In the genomic region with DNA sequence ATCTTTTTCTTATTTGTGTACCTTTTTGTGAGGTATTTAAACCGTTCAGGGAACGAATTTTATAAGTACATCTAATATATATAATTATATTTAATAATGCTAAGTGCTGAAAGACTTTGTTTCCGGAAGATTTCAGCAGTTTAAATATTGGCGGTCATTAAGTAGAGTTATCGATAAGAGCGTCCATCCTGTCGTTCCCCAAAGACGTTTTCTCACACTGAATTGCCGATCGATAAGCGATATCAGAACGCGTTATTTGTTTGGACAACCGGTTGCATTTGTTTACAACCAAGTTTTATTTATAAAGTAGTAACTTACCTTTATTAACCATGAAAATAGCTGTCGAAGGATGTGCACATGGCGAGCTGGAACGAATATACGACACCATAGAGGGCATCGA, we compare ENCODE assay signal across 1 fruit fly cellular context.
TF ChIP-seq lines count a peak whose summit lies in the region.

TSS of gene ldbr (plus strand) at position 238 of the 400 bp plus-strand sequence.

TF ChIP-seq in whole organism, embryonic, 481 proteins besides CTCF, POLR2A, EP300 and RAD21 (continued from another document):
- TF ChIP-seq CG13624 (GFP tag; optimal IDR thresholded peaks at IDR 0.05; lab: Kevin White, UChicago) (no peak), ems (GFP tag; optimal IDR thresholded peaks at IDR 0.05; lab: Kevin White, UChicago) (no peak), Sry-β (GFP tag; optimal IDR thresholded peaks at IDR 0.05; lab: Kevin White, UChicago) (no peak), CG10366 (GFP tag; IDR thresholded peaks at IDR 0.05; lab: Robert Waterston, UW) (no peak), CG17186 (GFP tag; optimal IDR thresholded peaks at IDR 0.05; lab: Kevin White, UChicago) (peak; percentile 6), amos (GFP tag; IDR thresholded peaks at IDR 0.05; lab: Robert Waterston, UW; ENCODE audit: partially characterized antibody) (peak; percentile 50; the same call in 1 of the 2 replicates), sug (tag; optimal IDR thresholded peaks at IDR 0.05; lab: Kevin White, UChicago) (peak; percentile 34), E2f1 (GFP tag; IDR thresholded peaks at IDR 0.05; lab: Robert Waterston, UW) (no peak), danr (GFP tag; IDR thresholded peaks at IDR 0.05; lab: Robert Waterston, UW) (no peak), CG3838 (GFP tag; optimal IDR thresholded peaks at IDR 0.05; lab: Kevin White, UChicago) (no peak), CG11398 (GFP tag; optimal IDR thresholded peaks at IDR 0.05; lab: Kevin White, UChicago) (no peak), CG13894 (tag; optimal IDR thresholded peaks at IDR 0.05; lab: Kevin White, UChicago) (no peak), Camta (GFP tag; optimal IDR thresholded peaks at IDR 0.05; lab: Kevin White, UChicago) (no peak), bsh (GFP tag; optimal IDR thresholded peaks at IDR 0.05; lab: Kevin White, UChicago) (no peak), Dll (GFP tag; IDR thresholded peaks at IDR 0.05; lab: Robert Waterston, UW; ENCODE audit: partially characterized antibody) (peak; percentile 61; the same call in 3 of the 4 replicates), sob (GFP tag; IDR thresholded peaks at IDR 0.05; lab: Robert Waterston, UW) (peak; percentile 8; the same call in 1 of the 2 replicates), Ets97D (GFP tag; optimal IDR thresholded peaks at IDR 0.05; lab: Kevin White, UChicago) (peak; percentile 69), CG6254 (GFP tag; optimal IDR thresholded peaks at IDR 0.05; lab: Kevin White, UChicago) (no peak), cad (GFP tag; optimal IDR thresholded peaks at IDR 0.05; lab: Kevin White, UChicago) (no peak), tap (tag; optimal IDR thresholded peaks at IDR 0.05; lab: Kevin White, UChicago) (no peak), peb (GFP tag; IDR thresholded peaks at IDR 0.05; lab: Robert Waterston, UW) (no peak), toy (GFP tag; IDR thresholded peaks at IDR 0.05; lab: Robert Waterston, UW) (no peak), CG13296 (GFP tag; optimal IDR thresholded peaks at IDR 0.05; lab: Kevin White, UChicago) (peak; percentile 14), fu2 (GFP tag; optimal IDR thresholded peaks at IDR 0.05; lab: Kevin White, UChicago) (no peak), CG12659 (GFP tag; optimal IDR thresholded peaks at IDR 0.05; lab: Kevin White, UChicago) (peak; percentile 40), CkIIα-i1 (GFP tag; IDR thresholded peaks at IDR 0.05; lab: Robert Waterston, UW) (no peak), Xbp1 (GFP tag; optimal IDR thresholded peaks at IDR 0.05; lab: Kevin White, UChicago) (no peak), run (tag; optimal IDR thresholded peaks at IDR 0.05; lab: Kevin White, UChicago) (no peak), btn (GFP tag; optimal IDR thresholded peaks at IDR 0.05; lab: Kevin White, UChicago) (no peak), CG11696 (GFP tag; IDR thresholded peaks at IDR 0.05; lab: Robert Waterston, UW) (no peak), CG15514 (GFP tag; optimal IDR thresholded peaks at IDR 0.05; lab: Kevin White, UChicago) (peak; percentile 45), CG12744 (GFP tag; optimal IDR thresholded peaks at IDR 0.05; lab: Kevin White, UChicago) (no peak), CG9727 (GFP tag; optimal IDR thresholded peaks at IDR 0.05; lab: Kevin White, UChicago) (no peak), sim (GFP tag; IDR thresholded peaks at IDR 0.05; lab: Robert Waterston, UW) (no peak), Kr (GFP tag; optimal IDR thresholded peaks at IDR 0.05; lab: Kevin White, UChicago) (no peak), Vsx1 (GFP tag; optimal IDR thresholded peaks at IDR 0.05; lab: Kevin White, UChicago) (no peak), CG14710 (tag; optimal IDR thresholded peaks at IDR 0.05; lab: Kevin White, UChicago) (peak; percentile 36), Sox100B (GFP tag; optimal IDR thresholded peaks at IDR 0.05; lab: Kevin White, UChicago) (no peak), ftz-f1 (GFP tag; optimal IDR thresholded peaks at IDR 0.05; lab: Kevin White, UChicago) (no peak), CG7271 (tag; optimal IDR thresholded peaks at IDR 0.05; lab: Kevin White, UChicago) (no peak), nmo (GFP tag; optimal IDR thresholded peaks at IDR 0.05; lab: Kevin White, UChicago) (no peak), CG7987 (GFP tag; optimal IDR thresholded peaks at IDR 0.05; lab: Kevin White, UChicago) (peak; percentile 31), trem (tag; optimal IDR thresholded peaks at IDR 0.05; lab: Kevin White, UChicago) (peak; percentile 49), exex (tag; optimal IDR thresholded peaks at IDR 0.05; lab: Kevin White, UChicago) (no peak), BEAF-32 (GFP tag; optimal IDR thresholded peaks at IDR 0.05; lab: Kevin White, UChicago) (peak; percentile 38), gro (GFP tag; optimal IDR thresholded peaks at IDR 0.05; lab: Kevin White, UChicago) (no peak), gfzf (GFP tag; optimal IDR thresholded peaks at IDR 0.05; lab: Kevin White, UChicago) (peak; percentile 40), CG8388 (GFP tag; optimal IDR thresholded peaks at IDR 0.05; lab: Kevin White, UChicago) (no peak), CG7786 (GFP tag; optimal IDR thresholded peaks at IDR 0.05; lab: Kevin White, UChicago) (no peak), Usf (GFP tag; optimal IDR thresholded peaks at IDR 0.05; lab: Kevin White, UChicago) (no peak), CG4707 (GFP tag; optimal IDR thresholded peaks at IDR 0.05; lab: Kevin White, UChicago) (no peak), CG17328 (GFP tag; IDR thresholded peaks at IDR 0.05; lab: Robert Waterston, UW) (no peak), jing (GFP tag; optimal IDR thresholded peaks at IDR 0.05; lab: Kevin White, UChicago) (no peak), ase (GFP tag; IDR thresholded peaks at IDR 0.05; lab: Robert Waterston, UW) (no peak), crc (GFP tag; optimal IDR thresholded peaks at IDR 0.05; lab: Kevin White, UChicago) (no peak), B-H2 (GFP tag; optimal IDR thresholded peaks at IDR 0.05; lab: Kevin White, UChicago) (peak; percentile 64), sisA (GFP tag; IDR thresholded peaks at IDR 0.05; lab: Robert Waterston, UW) (no peak), CG1233 (GFP tag; optimal IDR thresholded peaks at IDR 0.05; lab: Kevin White, UChicago) (no peak), CG7357 (GFP tag; IDR thresholded peaks at IDR 0.05; lab: Robert Waterston, UW) (no peak), bbx (GFP tag; IDR thresholded peaks at IDR 0.05; lab: Robert Waterston, UW; ENCODE audit: partially characterized antibody) (peak; percentile 65; the same call in 1 of the 2 replicates), CHES-1-like (GFP tag; optimal IDR thresholded peaks at IDR 0.05; lab: Kevin White, UChicago) (no peak), TFAM (GFP tag; optimal IDR thresholded peaks at IDR 0.05; lab: Kevin White, UChicago) (no peak), unc-4 (GFP tag; IDR thresholded peaks at IDR 0.05; lab: Robert Waterston, UW; ENCODE audit: partially characterized antibody) (peak; percentile 50; the same call in 1 of the 2 replicates), fd102C (GFP tag; optimal IDR thresholded peaks at IDR 0.05; lab: Kevin White, UChicago) (no peak), CG32767 (GFP tag; IDR thresholded peaks at IDR 0.05; lab: Robert Waterston, UW) (no peak), nerfin-2 (GFP tag; IDR thresholded peaks at IDR 0.05; lab: Robert Waterston, UW; ENCODE audit: partially characterized antibody) (peak; percentile 52; the same call in 1 of the 2 replicates), Ets65A (GFP tag; lab: Kevin White, UChicago) (no peak), CG10267 (tag; optimal IDR thresholded peaks at IDR 0.05; lab: Kevin White, UChicago) (peak; percentile 94), prd (optimal IDR thresholded peaks at IDR 0.05; lab: Kevin White, UChicago) (no peak), prd (GFP tag; IDR thresholded peaks at IDR 0.05; lab: Robert Waterston, UW) (no peak), Deaf1 (tag; optimal IDR thresholded peaks at IDR 0.05; lab: Kevin White, UChicago) (no peak), Med (GFP tag; lab: Kevin White, UChicago) (peak; percentile 86), gcm2 (GFP tag; optimal IDR thresholded peaks at IDR 0.05; lab: Kevin White, UChicago) (no peak), CG18262 (tag; optimal IDR thresholded peaks at IDR 0.05; lab: Kevin White, UChicago) (peak; percentile 15), Scr (GFP tag; IDR thresholded peaks at IDR 0.05; lab: Robert Waterston, UW; ENCODE audit: partially characterized antibody) (peak; percentile 57), Atf6 (GFP tag; IDR thresholded peaks at IDR 0.05; lab: Robert Waterston, UW) (no peak), gt (GFP tag; IDR thresholded peaks at IDR 0.05; lab: Robert Waterston, UW) (no peak), CG8089 (GFP tag; optimal IDR thresholded peaks at IDR 0.05; lab: Kevin White, UChicago) (no peak), lilli (GFP tag; optimal IDR thresholded peaks at IDR 0.05; lab: Kevin White, UChicago) (peak; percentile 17), Dref (GFP tag; IDR thresholded peaks at IDR 0.05; lab: Robert Waterston, UW) (peak; percentile 89)
